Worm (Caenorhabditis elegans): ENCODE measurements around the gene sec-15.

The sec-15 gene

DNA sequence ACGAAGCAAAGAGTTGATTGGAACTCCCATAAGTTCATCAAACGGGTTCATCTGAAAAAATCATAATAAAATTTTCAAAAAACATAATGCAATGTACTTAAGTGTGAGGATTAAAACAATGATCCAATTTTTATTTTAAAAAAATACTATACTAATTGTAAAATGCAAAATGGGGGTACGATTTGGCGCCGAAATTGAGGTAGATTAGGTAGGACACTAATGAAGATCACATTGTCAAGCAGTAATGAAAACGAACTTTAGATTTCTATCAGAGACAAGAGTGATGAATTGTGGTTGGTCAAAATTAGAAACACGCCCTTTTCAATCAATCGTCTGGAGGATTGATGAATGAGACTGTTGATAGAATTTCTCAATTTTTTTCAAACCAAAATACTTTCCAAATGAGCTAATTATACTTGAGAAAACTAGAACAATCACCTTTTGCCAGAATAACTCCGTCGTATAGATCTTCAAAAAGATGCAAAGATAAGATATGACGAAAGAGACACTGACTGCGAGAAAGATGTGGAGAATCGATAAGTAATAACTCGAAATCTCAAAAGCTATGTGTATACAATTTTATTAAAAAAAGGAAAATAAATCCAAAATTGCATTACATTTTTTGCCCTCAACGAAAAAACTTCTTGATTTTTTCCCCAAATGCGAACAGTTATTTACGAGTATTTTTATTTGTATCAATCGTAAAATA is 22.5 kb upstream of the sec-15 start, which contains the start of gene C06E2.5:
TSS of gene C06E2.5 (minus strand) at position 51 of the 709 bp plus-strand sequence.
- peak in 1 of 2 experiments; percentile 45 for TF ChIP-seq unc-62 (GFP tag; optimal IDR thresholded peaks at IDR 0.05 in 1 of 2)
- TF ChIP-seq unc-62 (tag; optimal IDR thresholded peaks at IDR 0.05), result no peak
- TF ChIP-seq nhr-11 (tag; optimal IDR thresholded peaks at IDR 0.05), result no peak
- no peak for TF ChIP-seq lin-29 (GFP tag; IDR thresholded peaks at IDR 0.05)
- TF ChIP-seq ceh-62 (tag; optimal IDR thresholded peaks at IDR 0.05), result no peak
- TF ChIP-seq madf-9 (GFP tag; conservative IDR thresholded peaks at IDR 0.05), result no peak

DNA sequence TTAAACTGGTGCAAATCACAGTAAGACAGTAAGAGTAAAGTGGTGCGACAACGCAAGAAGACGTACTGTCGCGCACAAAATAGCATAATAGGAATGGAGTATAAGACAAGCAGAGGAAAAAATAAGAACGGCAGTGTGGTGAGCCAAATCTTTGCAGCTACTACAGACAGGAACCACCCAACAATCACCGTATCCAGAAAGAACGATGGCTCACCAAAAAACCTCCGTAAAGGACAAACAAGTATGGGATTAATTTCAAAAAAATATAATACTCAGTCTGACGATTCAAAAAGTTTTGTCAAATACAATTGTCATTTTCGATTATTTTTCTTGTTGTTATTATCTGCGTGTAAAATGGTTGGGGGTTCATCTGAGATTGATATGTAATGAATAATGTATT is 18.9 kb upstream of the sec-15 start:
- TF ChIP-seq aha-1 (tag) (peak; percentile 93), Y48G9A.11 (GFP tag; IDR thresholded peaks at IDR 0.05) (no peak)

DNA sequence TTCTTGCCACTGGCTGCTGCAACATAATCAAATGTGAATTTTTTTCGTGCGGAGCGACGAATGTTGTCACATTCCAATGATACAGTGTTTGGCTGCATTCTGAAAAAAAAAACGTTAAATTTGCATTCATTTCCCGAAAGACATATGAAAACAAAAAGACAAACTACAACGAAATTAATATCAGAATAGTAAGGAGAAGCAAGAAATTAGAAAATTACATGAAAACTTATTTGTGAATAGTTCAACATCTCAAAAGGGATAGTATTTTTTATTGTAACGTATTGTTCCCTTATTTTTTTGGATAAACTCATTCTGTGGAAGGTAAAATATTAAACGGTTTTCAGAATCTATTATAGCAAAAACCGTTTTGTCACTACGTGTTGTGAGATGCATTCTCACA is 18.0 kb upstream of the sec-15 start, which contains the start of gene sprp-4:
TSS of gene sprp-4 (minus strand) at position 101 of the 400 bp plus-strand sequence.
- TF ChIP-seq dmd-6 (GFP tag; IDR thresholded peaks at IDR 0.05) (no peak), mxl-3 (GFP tag; optimal IDR thresholded peaks at IDR 0.05) (no peak), lim-7 (GFP tag; IDR thresholded peaks at IDR 0.05) (no peak), Y75B8A.6 (GFP tag; IDR thresholded peaks at IDR 0.05) (no peak), rbr-2 (tag; optimal IDR thresholded peaks at IDR 0.05) (no peak), tra-1 (GFP tag; IDR thresholded peaks at IDR 0.05) (no peak), ztf-11 (tag; optimal IDR thresholded peaks at IDR 0.05) (no peak), madf-5 (GFP tag; IDR thresholded peaks at IDR 0.05) (no peak), mep-1 (tag; optimal IDR thresholded peaks at IDR 0.05) (no peak), snpc-1.2 (GFP tag; IDR thresholded peaks at IDR 0.05) (no peak), ceh-28 (tag; optimal IDR thresholded peaks at IDR 0.05) (no peak), ceh-44 (GFP tag; IDR thresholded peaks at IDR 0.05) (no peak), nhr-48 (tag; optimal IDR thresholded peaks at IDR 0.05) (no peak), Y48G9A.11 (GFP tag; IDR thresholded peaks at IDR 0.05) (no peak), hlh-30 (tag; optimal IDR thresholded peaks at IDR 0.05; ENCODE audit: insufficient read depth) (no peak), Y5F2A.4 (GFP tag; optimal IDR thresholded peaks at IDR 0.05) (no peak), D1046.2 (GFP tag; IDR thresholded peaks at IDR 0.05) (no peak), unc-39 (tag; optimal IDR thresholded peaks at IDR 0.05) (no peak), nhr-28 (tag; optimal IDR thresholded peaks at IDR 0.05) (no peak), T20F7.1 (GFP tag; optimal IDR thresholded peaks at IDR 0.05) (no peak)

DNA sequence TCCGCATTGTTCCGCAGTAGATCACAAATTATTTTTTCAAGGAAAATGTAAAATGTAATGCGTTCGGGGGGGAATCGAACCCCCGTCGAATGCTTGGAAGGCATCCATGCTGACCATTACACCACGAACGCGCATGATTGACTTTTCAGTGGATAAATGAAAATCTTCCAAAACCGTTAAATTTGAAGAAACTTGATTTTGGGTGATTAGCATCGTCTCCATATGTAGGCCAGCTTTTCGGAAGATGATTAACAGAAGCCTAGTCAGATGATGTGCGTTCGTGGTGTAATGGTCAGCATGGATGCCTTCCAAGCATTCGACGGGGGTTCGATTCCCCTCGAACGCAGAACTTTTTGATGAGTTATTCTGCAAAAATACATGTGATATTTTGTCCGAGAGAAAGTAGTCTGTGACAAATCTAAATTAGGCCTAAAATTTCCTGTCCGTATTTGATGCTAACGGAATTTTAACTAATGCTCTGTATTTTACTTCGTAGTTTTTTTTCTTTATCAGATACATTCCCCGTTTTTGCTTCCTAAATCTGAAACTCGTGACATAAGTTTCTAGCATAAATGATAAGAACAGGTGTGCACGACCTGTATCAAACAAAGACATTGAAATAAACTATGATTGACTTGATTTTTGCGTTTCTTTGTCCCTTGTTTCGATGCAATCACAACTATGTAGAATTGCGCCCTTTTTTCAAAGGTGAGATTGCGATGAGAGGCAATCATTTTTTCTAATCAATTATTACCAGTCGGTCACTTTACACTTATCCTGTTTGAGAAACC is 11.1 kb upstream of the sec-15 start, which contains the start of gene C28G1.10:
TSS of gene C28G1.10 (plus strand) at position 676 of the 791 bp plus-strand sequence.
- TF ChIP-seq dve-1 (tag; optimal IDR thresholded peaks at IDR 0.05; ENCODE audit: insufficient read depth), result peak; percentile 62
- peak; percentile 80 for TF ChIP-seq F44E2.7 (GFP tag; IDR thresholded peaks at IDR 0.05)
- peak; percentile 87; the same call in 1 of the 2 replicates for TF ChIP-seq egl-43 (GFP tag; IDR thresholded peaks at IDR 0.05)
- TF ChIP-seq lim-7 (GFP tag; IDR thresholded peaks at IDR 0.05), result peak; percentile 76
- no peak for TF ChIP-seq T20F7.1 (GFP tag; optimal IDR thresholded peaks at IDR 0.05)
- TF ChIP-seq nhr-77 (tag; optimal IDR thresholded peaks at IDR 0.05), result peak; percentile 44
- TF ChIP-seq F37D6.2 (tag; optimal IDR thresholded peaks at IDR 0.05), result no peak
- TF ChIP-seq lin-39 (tag; optimal IDR thresholded peaks at IDR 0.05), result no peak
- TF ChIP-seq madf-9 (GFP tag; conservative IDR thresholded peaks at IDR 0.05), result peak; percentile 73; the same call in 1 of the 2 replicates
- peak; percentile 3 for TF ChIP-seq dpl-1 (GFP tag; optimal IDR thresholded peaks at IDR 0.05)
- no peak for TF ChIP-seq snpc-4 (tag; optimal IDR thresholded peaks at IDR 0.05)
- no peak for TF ChIP-seq zag-1 (tag; optimal IDR thresholded peaks at IDR 0.05)
- TF ChIP-seq arid-1 (GFP tag; conservative IDR thresholded peaks at IDR 0.05), result peak; percentile 72
- peak; percentile 48 for TF ChIP-seq nhr-48 (tag; optimal IDR thresholded peaks at IDR 0.05)
- no peak for TF ChIP-seq ceh-44 (GFP tag; IDR thresholded peaks at IDR 0.05)
- TF ChIP-seq spr-1 (tag; optimal IDR thresholded peaks at IDR 0.05), result no peak
- peak; percentile 54; the same call in 1 of the 2 replicates for TF ChIP-seq mdt-29 (GFP tag; IDR thresholded peaks at IDR 0.05)
- 0 out of 2 replicates have a peak, but pooled peaks have one; percentile 34 for TF ChIP-seq dmd-9 (GFP tag; IDR thresholded peaks at IDR 0.05)
- TF ChIP-seq lin-1 (GFP tag; IDR thresholded peaks at IDR 0.05), result peak; percentile 50
- TF ChIP-seq ama-1 (optimal IDR thresholded peaks at IDR 0.05), result no peak
- TF ChIP-seq ZK337.2 (GFP tag; IDR thresholded peaks at IDR 0.05), result peak; percentile 61
- peak; percentile 40; the same call in 1 of the 2 replicates for TF ChIP-seq mxl-2 (GFP tag; conservative IDR thresholded peaks at IDR 0.05)
- TF ChIP-seq tra-1 (GFP tag; IDR thresholded peaks at IDR 0.05), result no peak
